Worm (Caenorhabditis elegans): ENCODE measurements around the gene R10D12.1.

DNA sequence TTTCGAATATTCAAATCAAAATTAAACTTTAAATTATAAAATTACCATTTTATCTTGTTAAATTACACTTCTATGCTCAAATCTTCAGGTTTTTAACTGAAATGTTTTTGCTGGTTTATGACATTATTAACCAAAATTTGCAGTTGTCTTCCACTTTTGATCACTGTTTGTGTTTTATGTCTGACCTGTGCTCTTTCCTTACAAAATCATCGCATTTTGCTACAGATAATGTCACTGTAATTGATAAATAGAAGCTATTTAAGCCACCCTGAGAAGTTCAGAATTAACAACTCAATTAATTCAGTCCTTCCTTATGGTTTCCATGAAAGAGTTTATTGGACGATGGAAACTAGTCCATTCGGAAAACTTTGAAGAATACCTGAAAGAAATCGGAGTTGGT lies 44.0 kb downstream of the R10D12.1 start, which contains the start of gene lbp-8:
- TF ChIP-seq dao-5 (tag; optimal IDR thresholded peaks at IDR 0.05) (no peak), him-1 (tag; optimal IDR thresholded peaks at IDR 0.05) (no peak), W03F9.2 (tag; optimal IDR thresholded peaks at IDR 0.05) (no peak)

Measured in whole organism, L4/young adult.